Worm (Caenorhabditis elegans): ENCODE data around the gene eor-1.

eor-1 gene

DNA sequence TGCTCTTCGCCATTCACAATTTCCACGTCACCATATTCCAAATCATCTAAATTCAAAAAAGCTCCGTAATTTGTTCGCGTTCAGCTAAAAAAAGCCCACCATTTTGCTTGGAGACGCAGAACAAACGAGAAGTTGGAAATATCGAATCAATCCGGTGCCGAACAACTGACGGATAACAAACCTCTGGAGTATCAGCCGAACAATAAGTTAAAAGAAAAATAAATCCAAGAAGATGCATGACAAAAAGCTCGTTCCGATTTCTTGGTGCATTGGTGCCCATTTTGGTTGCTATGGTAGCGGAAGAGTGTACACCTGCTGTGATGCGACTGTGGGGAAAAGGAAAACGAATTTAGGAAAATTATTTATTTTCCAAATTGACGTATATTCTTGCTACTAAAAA, 51.4 kb downstream of the eor-1 start, which contains the start of gene tctn-1 (continued):
- no peak for TF ChIP-seq cey-2 (tag; optimal IDR thresholded peaks at IDR 0.05; ENCODE audit: borderline replicate concordance, insufficient read depth)
- TF ChIP-seq nhr-102 (tag; optimal IDR thresholded peaks at IDR 0.05): no peak
- TF ChIP-seq daf-19 (GFP tag; conservative IDR thresholded peaks at IDR 0.05): no peak
- TF ChIP-seq ztf-7 (tag; optimal IDR thresholded peaks at IDR 0.05): no peak
- TF ChIP-seq nhr-77 (tag; optimal IDR thresholded peaks at IDR 0.05): no peak
- TF ChIP-seq lin-1 (GFP tag; IDR thresholded peaks at IDR 0.05): no peak
- 0 out of 2 replicates have a peak, but pooled peaks have one; percentile 20 for TF ChIP-seq arid-1 (GFP tag; conservative IDR thresholded peaks at IDR 0.05)
- peak; percentile 22 for TF ChIP-seq aha-1 (tag)
- TF ChIP-seq mes-2 (tag; optimal IDR thresholded peaks at IDR 0.05; ENCODE audit: poor library complexity, severe bottlenecking): peak; percentile 9
- TF ChIP-seq nhr-25 (tag; optimal IDR thresholded peaks at IDR 0.05; ENCODE audit: borderline replicate concordance, insufficient read depth): no peak
- no peak for TF ChIP-seq Y5F2A.4 (GFP tag; optimal IDR thresholded peaks at IDR 0.05)
- TF ChIP-seq Y75B8A.6 (GFP tag; IDR thresholded peaks at IDR 0.05): no peak
- no peak for TF ChIP-seq ceh-20 (GFP tag; IDR thresholded peaks at IDR 0.05)
- TF ChIP-seq lsy-2 (tag; optimal IDR thresholded peaks at IDR 0.05): peak in 1 of 2 experiments; percentile 41
- TF ChIP-seq R02D3.7 (tag; optimal IDR thresholded peaks at IDR 0.05): no peak
- TF ChIP-seq tag-97 (GFP tag; IDR thresholded peaks at IDR 0.05): no peak
- no peak for TF ChIP-seq nhr-76 (tag; optimal IDR thresholded peaks at IDR 0.05)
- TF ChIP-seq dmd-6 (GFP tag; IDR thresholded peaks at IDR 0.05): peak; percentile 23; the same call in 1 of the 2 replicates
- no peak for TF ChIP-seq hlh-11 (tag; optimal IDR thresholded peaks at IDR 0.05)
- TF ChIP-seq daf-16 (GFP tag; optimal IDR thresholded peaks at IDR 0.05): peak in 1 of 2 experiments; percentile 22
- peak; percentile 21 for TF ChIP-seq daf-16 (tag; optimal IDR thresholded peaks at IDR 0.05)
- no peak for TF ChIP-seq hif-1 (tag; optimal IDR thresholded peaks at IDR 0.05)
- TF ChIP-seq D1046.2 (GFP tag; IDR thresholded peaks at IDR 0.05): no peak
- TF ChIP-seq saeg-2 (GFP tag; IDR thresholded peaks at IDR 0.05): no peak
- no peak for TF ChIP-seq lin-13 (GFP tag; optimal IDR thresholded peaks at IDR 0.05)
- no peak for TF ChIP-seq mep-1 (tag; optimal IDR thresholded peaks at IDR 0.05)
- no peak for TF ChIP-seq zip-2 (tag; optimal IDR thresholded peaks at IDR 0.05)
- TF ChIP-seq set-16 (GFP tag; IDR thresholded peaks at IDR 0.05): no peak
- no peak for TF ChIP-seq zfp-2 (tag; optimal IDR thresholded peaks at IDR 0.05)
- no peak for TF ChIP-seq ceh-32 (tag; optimal IDR thresholded peaks at IDR 0.05; ENCODE audit: poor library complexity)
- TF ChIP-seq dmd-9 (GFP tag; IDR thresholded peaks at IDR 0.05): no peak
- TF ChIP-seq madf-9 (GFP tag; conservative IDR thresholded peaks at IDR 0.05): 0 out of 2 replicates have a peak, but pooled peaks have one; percentile 16
- no peak for TF ChIP-seq lin-29 (GFP tag; IDR thresholded peaks at IDR 0.05)
- no peak for TF ChIP-seq T20F7.1 (GFP tag; optimal IDR thresholded peaks at IDR 0.05)
- TF ChIP-seq Y48G9A.11 (GFP tag; IDR thresholded peaks at IDR 0.05): 0 out of 2 replicates have a peak, but pooled peaks have one; percentile 8
- TF ChIP-seq ceh-82 (tag; optimal IDR thresholded peaks at IDR 0.05): no peak
- TF ChIP-seq unc-62 (GFP tag; optimal IDR thresholded peaks at IDR 0.05 in 1 of 2): no peak
- no peak for TF ChIP-seq unc-62 (tag; optimal IDR thresholded peaks at IDR 0.05)
- TF ChIP-seq mxl-3 (GFP tag; optimal IDR thresholded peaks at IDR 0.05): no peak

DNA sequence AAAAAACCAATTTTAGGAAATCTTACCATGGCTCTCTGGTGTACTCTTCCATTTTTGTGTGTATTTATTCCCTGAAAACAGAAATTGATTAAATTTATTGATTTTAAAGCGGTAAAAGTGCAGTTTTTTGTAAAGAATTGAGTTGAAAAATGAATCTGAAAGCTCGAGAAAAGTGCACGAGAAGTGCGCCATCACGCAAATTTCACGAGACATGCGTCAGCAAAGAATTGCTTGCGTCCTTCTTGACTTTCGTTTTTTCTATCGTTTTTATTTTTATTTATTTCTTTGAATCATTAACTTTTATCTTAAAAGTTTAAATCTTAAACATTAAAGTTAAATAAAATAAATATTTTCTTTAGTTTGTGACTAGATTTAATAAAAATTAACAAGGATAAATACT, 53.6 kb downstream of the eor-1 start, which contains the start of gene timm-17B.1:
Gene timm-17B.1 (minus strand): TSS at position 71 of the 400 bp plus-strand sequence.
- TF ChIP-seq dpl-1 (GFP tag; optimal IDR thresholded peaks at IDR 0.05) (peak; percentile 78), T26A8.4 (GFP tag; IDR thresholded peaks at IDR 0.05) (peak; percentile 55; the same call in 1 of the 2 replicates), attf-4 (tag; optimal IDR thresholded peaks at IDR 0.05) (no peak), lsy-2 (tag; optimal IDR thresholded peaks at IDR 0.05) (peak; percentile 52 to 96), nhr-28 (tag; optimal IDR thresholded peaks at IDR 0.05) (no peak), snpc-1.2 (GFP tag; IDR thresholded peaks at IDR 0.05) (peak; percentile 64; the same call in 1 of the 2 replicates), ztf-7 (tag; optimal IDR thresholded peaks at IDR 0.05) (peak; percentile 84), tag-97 (GFP tag; IDR thresholded peaks at IDR 0.05) (no peak), hmg-1.1 (GFP tag; IDR thresholded peaks at IDR 0.05) (peak; percentile 66), T20F7.1 (GFP tag; optimal IDR thresholded peaks at IDR 0.05) (peak; percentile 46), rbr-2 (tag; optimal IDR thresholded peaks at IDR 0.05) (peak; percentile 55), lir-3 (tag; optimal IDR thresholded peaks at IDR 0.05) (no peak), duxl-1 (tag; optimal IDR thresholded peaks at IDR 0.05; ENCODE audit: poor library complexity) (peak; percentile 45), F37D6.2 (tag; optimal IDR thresholded peaks at IDR 0.05) (peak; percentile 45), lin-38 (GFP tag; IDR thresholded peaks at IDR 0.05) (peak; percentile 89), nhr-102 (tag; optimal IDR thresholded peaks at IDR 0.05) (peak; percentile 57), aha-1 (tag) (no peak), mes-2 (tag; optimal IDR thresholded peaks at IDR 0.05; ENCODE audit: poor library complexity, severe bottlenecking) (peak; percentile 72), sdz-12 (GFP tag; optimal IDR thresholded peaks at IDR 0.05) (no peak)

Data from whole organism, L4 larva.